Worm (Caenorhabditis elegans): ENCODE results near the gene nhr-164.

ce11 chrV:15199768-15200167 lies 35.8 kb downstream of the nhr-164 start, which contains the start of gene Y75B12B.10:
- TF ChIP-seq him-1 (tag; optimal IDR thresholded peaks at IDR 0.05): no peak
- no peak for TF ChIP-seq W03F9.2 (tag; optimal IDR thresholded peaks at IDR 0.05)

All from whole organism, L4/young adult.